Fruit fly (Drosophila melanogaster): Measurements from ENCODE around the gene CG33285.

The CG33285 gene

DNA sequence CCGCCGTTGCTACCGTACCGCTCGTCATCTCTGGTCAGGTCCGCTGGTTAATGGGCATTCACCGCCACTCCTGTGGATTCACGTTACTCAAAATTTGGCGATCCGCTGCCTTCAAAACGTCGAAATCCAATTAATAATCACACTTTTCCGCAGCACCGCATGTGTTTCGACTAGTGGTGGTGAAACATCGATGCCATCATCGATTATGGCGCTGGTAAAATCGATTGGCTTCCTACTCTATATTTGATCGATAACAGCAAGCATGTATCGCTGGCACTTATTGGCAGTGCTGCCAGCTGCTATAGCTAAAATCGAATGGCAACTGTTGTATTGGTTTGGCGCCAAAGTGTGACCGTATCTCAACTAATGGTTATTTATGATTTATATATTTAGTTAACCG lies 47.1 kb upstream of the CG33285 start (continued):
- no peak for TF ChIP-seq gem (tag; optimal IDR thresholded peaks at IDR 0.05)
- TF ChIP-seq mam (GFP tag; optimal IDR thresholded peaks at IDR 0.05): no peak
- TF ChIP-seq Awh (GFP tag; IDR thresholded peaks at IDR 0.05): no peak
- TF ChIP-seq CG13123 (GFP tag; optimal IDR thresholded peaks at IDR 0.05): no peak
- TF ChIP-seq caup (GFP tag; optimal IDR thresholded peaks at IDR 0.05; ENCODE audit: severe bottlenecking): no peak
- no peak for TF ChIP-seq ken (GFP tag; IDR thresholded peaks at IDR 0.05)
- TF ChIP-seq CG7556 (GFP tag; optimal IDR thresholded peaks at IDR 0.05): no peak
- TF ChIP-seq al (GFP tag; IDR thresholded peaks at IDR 0.05): no peak
- no peak for TF ChIP-seq jing (GFP tag; optimal IDR thresholded peaks at IDR 0.05)
- TF ChIP-seq vfl (GFP tag; optimal IDR thresholded peaks at IDR 0.05): no peak
- TF ChIP-seq Camta (GFP tag; optimal IDR thresholded peaks at IDR 0.05): no peak
- no peak for TF ChIP-seq schlank (tag; optimal IDR thresholded peaks at IDR 0.05)
- TF ChIP-seq HLHmδ (GFP tag; optimal IDR thresholded peaks at IDR 0.05): no peak
- TF ChIP-seq cato (GFP tag; optimal IDR thresholded peaks at IDR 0.05; ENCODE audit: borderline replicate concordance): no peak
- no peak for TF ChIP-seq Dbx (GFP tag; IDR thresholded peaks at IDR 0.05)
- TF ChIP-seq CG7928 (GFP tag; optimal IDR thresholded peaks at IDR 0.05): no peak
- TF ChIP-seq CG6854 (GFP tag; optimal IDR thresholded peaks at IDR 0.05): no peak
- TF ChIP-seq mirr (GFP tag; optimal IDR thresholded peaks at IDR 0.05): peak; percentile 11
- no peak for TF ChIP-seq CG13296 (GFP tag; optimal IDR thresholded peaks at IDR 0.05)
- 0 out of 3 replicates have a peak, but pooled peaks have one; percentile 12 for TF ChIP-seq CG11695 (GFP tag; IDR thresholded peaks at IDR 0.05)
- TF ChIP-seq CG32772 (GFP tag; IDR thresholded peaks at IDR 0.05): no peak
- peak; percentile 66 for TF ChIP-seq HmgD (GFP tag; optimal IDR thresholded peaks at IDR 0.05)
- TF ChIP-seq chinmo (GFP tag; IDR thresholded peaks at IDR 0.05; ENCODE audit: partially characterized antibody): peak; percentile 94
- TF ChIP-seq hkb (optimal IDR thresholded peaks at IDR 0.05): no peak
- no peak; the same call in 1 of the 2 replicates for TF ChIP-seq hkb (GFP tag; IDR thresholded peaks at IDR 0.05)
- peak; percentile 87 for TF ChIP-seq unc-4 (GFP tag; IDR thresholded peaks at IDR 0.05; ENCODE audit: partially characterized antibody)
- no peak for TF ChIP-seq CG7271 (tag; optimal IDR thresholded peaks at IDR 0.05)
- no peak for TF ChIP-seq CG1024 (GFP tag; IDR thresholded peaks at IDR 0.05)
- peak; percentile 22 for TF ChIP-seq Xbp1 (GFP tag; optimal IDR thresholded peaks at IDR 0.05)
- no peak for TF ChIP-seq CG16815 (GFP tag; optimal IDR thresholded peaks at IDR 0.05)
- no peak for TF ChIP-seq tio (GFP tag; optimal IDR thresholded peaks at IDR 0.05)
- TF ChIP-seq seq (GFP tag; IDR thresholded peaks at IDR 0.05): no peak
- no peak for TF ChIP-seq exex (tag; optimal IDR thresholded peaks at IDR 0.05)
- TF ChIP-seq Hmr (GFP tag; optimal IDR thresholded peaks at IDR 0.05): peak; percentile 53
- TF ChIP-seq bab2 (GFP tag; optimal IDR thresholded peaks at IDR 0.05): peak; percentile 4
- TF ChIP-seq ato (GFP tag; IDR thresholded peaks at IDR 0.05; ENCODE audit: partially characterized antibody): peak; percentile 97
- no peak for TF ChIP-seq NK7.1 (GFP tag; optimal IDR thresholded peaks at IDR 0.05)
- peak; percentile 14 for TF ChIP-seq Bdp1 (GFP tag; optimal IDR thresholded peaks at IDR 0.05)
- TF ChIP-seq rib (GFP tag; IDR thresholded peaks at IDR 0.05): no peak
- no peak for TF ChIP-seq grn (GFP tag; optimal IDR thresholded peaks at IDR 0.05)
- TF ChIP-seq CG13624 (GFP tag; optimal IDR thresholded peaks at IDR 0.05): peak; percentile 51
- no peak for TF ChIP-seq bcd (GFP tag; optimal IDR thresholded peaks at IDR 0.05)
- peak; percentile 45 for TF ChIP-seq CrebB (tag; optimal IDR thresholded peaks at IDR 0.05)
- no peak; the same call in 1 of the 2 replicates for TF ChIP-seq CG32532 (GFP tag; IDR thresholded peaks at IDR 0.05)
- TF ChIP-seq Nf-YB (GFP tag; optimal IDR thresholded peaks at IDR 0.05): no peak
- peak; percentile 69 for TF ChIP-seq zen (tag; optimal IDR thresholded peaks at IDR 0.05)
- no peak for TF ChIP-seq Lpt (GFP tag; optimal IDR thresholded peaks at IDR 0.05)
- TF ChIP-seq HLH3B (GFP tag; IDR thresholded peaks at IDR 0.05): no peak
- TF ChIP-seq D19B (GFP tag; optimal IDR thresholded peaks at IDR 0.05): no peak
- peak; percentile 72; the same call in 1 of the 3 replicates for TF ChIP-seq CG34422 (GFP tag; IDR thresholded peaks at IDR 0.05)
- TF ChIP-seq CG3726 (GFP tag; IDR thresholded peaks at IDR 0.05): no peak
- TF ChIP-seq Spps (tag; optimal IDR thresholded peaks at IDR 0.05): no peak

All from whole organism, embryonic.